Worm (Caenorhabditis elegans) whole organism, L4 larva: ENCODE results near the gene C50B8.6.
A peak's percentile ranks its signal among the peaks of the same experiment; 100 is the strongest.

Source experiments
- D1046.2 ChIP-seq: fragments of 200-800 bp; sonication (Bioruptor generic); IDR thresholded peaks from 2 replicates; pipeline ENCODE4 v1.3.6; 2022; ENCODE audit warnings: missing genetic modification characterization, missing compliant biosample characterization
- F10B5.3 ChIP-seq: sonication (generic microtip); optimal IDR thresholded peaks from 2 replicates; lab custom pipeline; 2016; ENCODE audit warnings: mild to moderate bottlenecking, missing genetic modification characterization, missing compliant biosample characterization
- F26F4.8 ChIP-seq: fragments of 200-800 bp; sonication (Bioruptor generic); conservative IDR thresholded peaks from 2 replicates; pipeline ENCODE4 v1.3.6; 2022; ENCODE audit warnings: missing genetic modification characterization, missing compliant biosample characterization
- F37D6.2 ChIP-seq: sonication (generic microtip); optimal IDR thresholded peaks from 2 replicates; lab custom pipeline; 2016; ENCODE audit warnings: mild to moderate bottlenecking, missing genetic modification characterization, missing compliant biosample characterization
- F44E2.7 ChIP-seq: fragments of 200-800 bp; sonication (Bioruptor generic); IDR thresholded peaks from 2 replicates; pipeline ENCODE4 v2.1.2; 2022; ENCODE audit warnings: missing genetic modification characterization, missing compliant biosample characterization
- F49E8.2 ChIP-seq: sonication (generic microtip); optimal IDR thresholded peaks from 2 replicates; lab custom pipeline; 2016; ENCODE audit warnings: missing compliant biosample characterization, mild to moderate bottlenecking, missing genetic modification characterization, borderline replicate concordance
- T20F7.1 ChIP-seq: fragments of 200-800 bp; sonication (Bioruptor generic); optimal IDR thresholded peaks from 2 replicates; lab custom pipeline; 2018; ENCODE audit warnings: mild to moderate bottlenecking, missing genetic modification characterization, missing compliant biosample characterization
- T26A8.4 ChIP-seq: fragments of 200-800 bp; sonication (Bioruptor generic); IDR thresholded peaks from 2 replicates; pipeline ENCODE4 v1.3.6; 2022; ENCODE audit warnings: missing genetic modification characterization, missing compliant biosample characterization
- Y48G9A.11 ChIP-seq: fragments of 200-800 bp; sonication (Bioruptor generic); IDR thresholded peaks from 2 replicates; pipeline ENCODE4 v1.3.6; 2022; ENCODE audit warnings: missing genetic modification reagents, missing genetic modification characterization, missing compliant biosample characterization
- ZK546.5 ChIP-seq, 2 experiments: sonication (generic microtip); optimal IDR thresholded peaks; 2 replicates each; lab custom pipeline; 2017; ENCODE audit warnings: missing biosample characterization in 2 of 2, missing genetic modification characterization in 2 of 2
- aha-1 ChIP-seq: fragments of 150-350 bp; peaks from one replicate; lab custom pipeline; 2014; ENCODE audit warnings: missing biosample characterization, missing genetic modification characterization
- arid-1 ChIP-seq: fragments of 200-800 bp; sonication (Bioruptor generic); conservative IDR thresholded peaks from 2 replicates; pipeline ENCODE4 v1.3.6; 2022; ENCODE audit warnings: missing genetic modification reagents, missing genetic modification characterization, missing compliant biosample characterization
- attf-4 ChIP-seq: sonication (generic microtip); optimal IDR thresholded peaks from 3 replicates; lab custom pipeline; 2017; ENCODE audit warnings: missing biosample characterization, missing genetic modification characterization
- ceh-28 ChIP-seq: fragments of 150-350 bp; optimal IDR thresholded peaks from 2 replicates; lab custom pipeline; 2014; ENCODE audit warnings: missing biosample characterization, missing genetic modification reagents, missing genetic modification characterization
- ceh-62 ChIP-seq: sonication (generic microtip); optimal IDR thresholded peaks from 2 replicates; lab custom pipeline; 2017; ENCODE audit warnings: missing biosample characterization, missing genetic modification characterization
- daf-12 ChIP-seq: fragments of 150-350 bp; optimal IDR thresholded peaks from 2 replicates; lab custom pipeline; 2014; ENCODE audit warnings: missing biosample characterization, missing genetic modification reagents, missing genetic modification characterization
- daf-16 ChIP-seq, 3 experiments: sonication (generic microtip); optimal IDR thresholded peaks; 2 replicates each; lab custom pipeline; 2016 to 2017; ENCODE audit warnings: missing genetic modification characterization in 3 of 3, missing genetic modification reagents in 3 of 3, mild to moderate bottlenecking in 2 of 3, missing compliant biosample characterization in 2 of 3, missing biosample characterization in 1 of 3, moderate library complexity in 1 of 3
- dmd-8 ChIP-seq: fragments of 200-800 bp; sonication (Bioruptor generic); IDR thresholded peaks from 2 replicates; pipeline ENCODE4 v1.3.6; 2022; ENCODE audit warnings: missing genetic modification characterization, missing compliant biosample characterization
- dpl-1 ChIP-seq: fragments of 150-350 bp; optimal IDR thresholded peaks from 2 replicates; lab custom pipeline; 2014; ENCODE audit warnings: missing biosample characterization, missing genetic modification reagents, missing genetic modification characterization
- hif-1 ChIP-seq, 2 experiments: sonication (generic microtip); optimal IDR thresholded peaks; 2 replicates each; lab custom pipeline; 2016 to 2017; ENCODE audit warnings: missing compliant biosample characterization in 2 of 2, missing genetic modification characterization in 2 of 2, missing genetic modification reagents in 2 of 2, missing genotype in 2 of 2, mild to moderate bottlenecking in 1 of 2
- hlh-30 ChIP-seq: sonication (generic microtip); optimal IDR thresholded peaks from 2 replicates; lab custom pipeline; 2017; ENCODE audit warnings: antibody characterized with exemption, mild to moderate bottlenecking, missing genetic modification characterization, missing compliant biosample characterization; ENCODE audit not compliant: insufficient read depth
- hmg-1.1 ChIP-seq: fragments of 200-800 bp; sonication (Bioruptor generic); IDR thresholded peaks from 2 replicates; pipeline ENCODE4 v1.3.6; 2022; ENCODE audit warnings: missing genetic modification reagents, missing genetic modification characterization, missing compliant biosample characterization
- lin-13 ChIP-seq: fragments of 150-350 bp; optimal IDR thresholded peaks from 2 replicates; lab custom pipeline; 2014; ENCODE audit warnings: missing biosample characterization, missing genetic modification reagents, missing genetic modification characterization
- lin-38 ChIP-seq: fragments of 200-800 bp; sonication (Bioruptor generic); IDR thresholded peaks from 2 replicates; pipeline ENCODE4 v1.3.6; 2022; ENCODE audit warnings: missing genetic modification reagents, missing genetic modification characterization, missing compliant biosample characterization
- lin-39 ChIP-seq: fragments of 150-350 bp; optimal IDR thresholded peaks from 2 replicates; lab custom pipeline; 2014; ENCODE audit warnings: missing biosample characterization, missing genetic modification reagents, missing genetic modification characterization
- lsy-2 ChIP-seq, 2 experiments: fragments of 150-350 bp in 1 of 2; sonication (generic microtip) in 1 of 2; optimal IDR thresholded peaks; 2 replicates each; lab custom pipeline; 2014 to 2017; ENCODE audit warnings: missing biosample characterization in 2 of 2, missing genetic modification characterization in 2 of 2
- madf-9 ChIP-seq: fragments of 200-800 bp; sonication (Bioruptor generic); conservative IDR thresholded peaks from 2 replicates; pipeline ENCODE4 v1.3.6; 2022; ENCODE audit warnings: missing genetic modification reagents, missing genetic modification characterization, missing compliant biosample characterization
- mdt-29 ChIP-seq: fragments of 200-800 bp; sonication (Bioruptor generic); IDR thresholded peaks from 2 replicates; pipeline ENCODE4 v1.3.6; 2022; ENCODE audit warnings: missing genetic modification reagents, missing genetic modification characterization, missing compliant biosample characterization
- mep-1 ChIP-seq: fragments of 150-350 bp; sonication (generic microtip); optimal IDR thresholded peaks from 3 replicates; lab custom pipeline; 2014; ENCODE audit warnings: missing biosample characterization, missing genetic modification characterization
- mes-2 ChIP-seq: sonication (generic microtip); optimal IDR thresholded peaks from 2 replicates; lab custom pipeline; 2016; ENCODE audit warnings: missing genotype, mild to moderate bottlenecking, missing genetic modification characterization, missing compliant biosample characterization; ENCODE audit not compliant: poor library complexity, severe bottlenecking
- mxl-3 ChIP-seq: fragments of 200-800 bp; sonication (Bioruptor generic); optimal IDR thresholded peaks from 2 replicates; lab custom pipeline; 2018; ENCODE audit warnings: mild to moderate bottlenecking, missing genetic modification characterization, missing compliant biosample characterization
- nhr-102 ChIP-seq: sonication (generic microtip); optimal IDR thresholded peaks from 2 replicates; lab custom pipeline; 2016; ENCODE audit warnings: mild to moderate bottlenecking, missing genetic modification characterization, moderate library complexity, missing compliant biosample characterization
- nhr-11 ChIP-seq: fragments of 150-350 bp; optimal IDR thresholded peaks from 2 replicates; lab custom pipeline; 2014; ENCODE audit warnings: missing biosample characterization, missing genetic modification characterization
- nhr-237 ChIP-seq: sonication (generic microtip); optimal IDR thresholded peaks from 2 replicates; lab custom pipeline; 2017; ENCODE audit warnings: missing biosample characterization, missing genetic modification characterization
- nhr-25 ChIP-seq: sonication (generic microtip); optimal IDR thresholded peaks from 2 replicates; lab custom pipeline; 2017; ENCODE audit warnings: missing genetic modification characterization, mild to moderate bottlenecking, missing compliant biosample characterization, antibody characterized with exemption, moderate library complexity, borderline replicate concordance; ENCODE audit not compliant: insufficient read depth
- nhr-28 ChIP-seq: fragments of 150-350 bp; optimal IDR thresholded peaks from 2 replicates; lab custom pipeline; 2014; ENCODE audit warnings: missing biosample characterization, missing genetic modification characterization
- nhr-41 ChIP-seq: fragments of 200-800 bp; sonication (Bioruptor generic); IDR thresholded peaks from 2 replicates; pipeline ENCODE4 v1.3.6; 2022; ENCODE audit warnings: missing genetic modification reagents, missing genetic modification characterization, missing compliant biosample characterization
- nhr-6 ChIP-seq: fragments of 150-350 bp; optimal IDR thresholded peaks from 2 replicates; lab custom pipeline; 2014; ENCODE audit warnings: missing biosample characterization, missing genetic modification characterization
- nhr-77 ChIP-seq: fragments of 150-350 bp; optimal IDR thresholded peaks from 2 replicates; lab custom pipeline; 2014; ENCODE audit warnings: missing biosample characterization, missing genetic modification characterization
- pqm-1 ChIP-seq: sonication (generic microtip); optimal IDR thresholded peaks from 2 replicates; lab custom pipeline; 2017; ENCODE audit warnings: missing biosample characterization, missing genetic modification characterization
- rbr-2 ChIP-seq: sonication (generic microtip); optimal IDR thresholded peaks from 2 replicates; lab custom pipeline; 2016; ENCODE audit warnings: missing genotype, missing genetic modification characterization, missing compliant biosample characterization
- saeg-2 ChIP-seq: fragments of 200-800 bp; sonication (Bioruptor generic); IDR thresholded peaks from 2 replicates; pipeline ENCODE4 v1.3.6; 2022; ENCODE audit warnings: missing genetic modification reagents, missing genetic modification characterization, missing compliant biosample characterization
- sdz-12 ChIP-seq: fragments of 200-800 bp; sonication (Bioruptor generic); optimal IDR thresholded peaks from 2 replicates; lab custom pipeline; 2018; ENCODE audit warnings: mild to moderate bottlenecking, missing genetic modification characterization, missing compliant biosample characterization
- skn-1 ChIP-seq: fragments of 150-350 bp; optimal IDR thresholded peaks from 2 replicates; lab custom pipeline; 2014; ENCODE audit warnings: missing biosample characterization, missing genetic modification characterization
- snpc-1.2 ChIP-seq: fragments of 200-800 bp; sonication (Bioruptor generic); IDR thresholded peaks from 2 replicates; pipeline ENCODE4 v1.3.6; 2022; ENCODE audit warnings: missing genetic modification reagents, missing genetic modification characterization, missing compliant biosample characterization
- unc-130 ChIP-seq: sonication (generic microtip); optimal IDR thresholded peaks from 2 replicates; lab custom pipeline; 2016; ENCODE audit warnings: missing genetic modification reagents, missing genetic modification characterization, missing compliant biosample characterization
- zfp-2 ChIP-seq: sonication (generic microtip); optimal IDR thresholded peaks from 2 replicates; lab custom pipeline; 2016; ENCODE audit warnings: mild to moderate bottlenecking, missing genetic modification characterization, missing compliant biosample characterization
- ztf-11 ChIP-seq: fragments of 150-350 bp; optimal IDR thresholded peaks from 2 replicates; lab custom pipeline; 2014; ENCODE audit warnings: missing biosample characterization, missing genetic modification characterization

C50B8.6 gene

DNA sequence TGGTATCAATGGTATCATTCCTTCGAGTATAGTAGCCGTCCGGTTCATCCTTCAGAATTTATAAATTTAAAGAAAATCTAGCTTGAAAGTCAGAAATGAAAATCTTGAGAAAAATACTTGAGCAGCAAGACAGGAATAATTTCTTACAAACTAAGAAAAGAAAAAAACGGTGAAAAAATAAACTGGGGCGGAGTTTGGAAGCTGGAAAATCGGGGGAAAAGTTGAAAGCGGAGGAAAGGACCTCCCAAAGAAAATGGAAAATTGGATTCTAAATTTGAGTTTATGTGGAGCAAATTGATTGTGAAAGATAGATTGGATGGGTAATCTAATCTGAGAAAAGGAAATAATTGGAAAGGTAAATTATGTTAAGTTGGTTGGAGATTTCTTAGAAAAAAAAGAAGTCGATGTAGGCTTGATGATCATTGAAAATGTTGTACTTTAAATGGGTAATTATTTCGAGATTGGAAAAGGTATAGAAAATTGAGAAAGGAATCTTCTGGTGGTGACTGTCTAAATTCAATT, 42.7 kb upstream of the C50B8.6 start, which contains the start of gene frpr-5:
TSS of gene frpr-5 (minus strand) at position 51 of the 522 bp plus-strand sequence.
- TF ChIP-seq lin-39 (tag; lab: Kevin White, UChicago), result no peak
- no peak for TF ChIP-seq nhr-237 (tag; lab: Kevin White, UChicago)
- no peak for TF ChIP-seq daf-16 (GFP tag; optimal IDR thresholded peaks at IDR 0.05; lab: Kevin White, UChicago)
- no peak for TF ChIP-seq daf-16 (tag; optimal IDR thresholded peaks at IDR 0.05; lab: Kevin White, UChicago)
- no peak for TF ChIP-seq nhr-11 (tag; lab: Kevin White, UChicago)
- no peak for TF ChIP-seq snpc-1.2
- no peak for TF ChIP-seq lin-13
- no peak for TF ChIP-seq nhr-25 (tag; lab: Kevin White, UChicago)
- no peak for TF ChIP-seq hif-1 (tag; optimal IDR thresholded peaks at IDR 0.05; lab: Kevin White, UChicago)
- TF ChIP-seq ZK546.5 (tag; optimal IDR thresholded peaks at IDR 0.05; lab: Kevin White, UChicago), result no peak
- no peak for TF ChIP-seq madf-9 (GFP tag; lab: Robert Waterston, UW)
- TF ChIP-seq lin-38 (GFP tag; lab: Robert Waterston, UW), result no peak
- TF ChIP-seq unc-130, result no peak
- no peak for TF ChIP-seq sdz-12 (GFP tag; lab: Kevin White, UChicago)
- no peak for TF ChIP-seq ztf-11
- no peak for TF ChIP-seq ceh-28 (tag; lab: Kevin White, UChicago)
- TF ChIP-seq dmd-8 (GFP tag; lab: Robert Waterston, UW), result no peak

DNA sequence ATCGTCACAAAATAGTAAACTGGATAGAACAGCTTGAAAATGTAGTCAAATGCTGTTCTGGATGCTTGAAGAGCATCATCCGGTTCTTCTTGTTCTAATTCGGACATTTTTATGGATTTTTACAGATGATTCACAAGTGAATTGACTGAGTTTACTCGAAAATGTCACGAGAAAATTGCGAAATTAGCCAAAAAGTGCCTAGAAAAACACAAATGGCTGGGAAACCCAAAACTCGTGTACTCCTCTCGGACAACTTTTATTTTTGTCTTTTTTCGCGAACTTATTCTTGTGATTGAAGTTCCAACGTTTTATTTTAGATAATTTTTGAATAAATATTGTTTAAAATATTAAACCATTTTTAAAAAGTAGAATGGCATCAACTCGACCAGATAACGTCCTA, 27.2 kb upstream of the C50B8.6 start, which contains the start of the genes C56A3.4 and C56A3.5:
TSS of gene C56A3.4 (minus strand) at position 154 of the 400 bp plus-strand sequence.
TSS of gene C56A3.5 (plus strand) at position 367 of the 400 bp plus-strand sequence.
- TF ChIP-seq dpl-1 (peak; percentile 61), mes-2 (peak; percentile 94), nhr-28 (no peak), zfp-2 (tag; lab: Kevin White, UChicago) (no peak), hlh-30 (peak; percentile 88), T20F7.1 (peak; percentile 68), unc-130 (peak; percentile 25), nhr-41 (GFP tag; lab: Robert Waterston, UW) (no peak), daf-12 (no peak), lsy-2 (tag; optimal IDR thresholded peaks at IDR 0.05; lab: Kevin White, UChicago) (peak in 1 of 2 experiments; percentile 78), pqm-1 (no peak), aha-1 (tag; lab: Kevin White, UChicago) (peak; percentile 74), F37D6.2 (tag; lab: Kevin White, UChicago) (no peak), nhr-6 (tag; lab: Kevin White, UChicago) (peak; percentile 78), mxl-3 (no peak), F44E2.7 (GFP tag; lab: Robert Waterston, UW) (no peak), Y48G9A.11 (GFP tag; lab: Robert Waterston, UW) (no peak), lin-39 (tag; lab: Kevin White, UChicago) (no peak), ceh-28 (tag; lab: Kevin White, UChicago) (no peak), F49E8.2 (tag; lab: Kevin White, UChicago) (no peak), F10B5.3 (tag; lab: Kevin White, UChicago) (no peak), D1046.2 (GFP tag; lab: Robert Waterston, UW) (no peak), ceh-62 (tag; lab: Kevin White, UChicago) (no peak), lin-13 (no peak), hmg-1.1 (GFP tag; lab: Robert Waterston, UW) (no peak), nhr-102 (tag; lab: Kevin White, UChicago) (no peak), snpc-1.2 (no peak), T26A8.4 (no peak), arid-1 (no peak), skn-1 (no peak), nhr-11 (tag; lab: Kevin White, UChicago) (no peak), nhr-77 (no peak), mep-1 (tag; lab: Kevin White, UChicago) (peak; percentile 49), attf-4 (tag; lab: Kevin White, UChicago) (no peak), lin-38 (GFP tag; lab: Robert Waterston, UW) (peak; percentile 57), mdt-29 (GFP tag; lab: Robert Waterston, UW) (no peak), F26F4.8 (GFP tag; lab: Robert Waterston, UW) (no peak), rbr-2 (peak; percentile 14), ZK546.5 (tag; optimal IDR thresholded peaks at IDR 0.05; lab: Kevin White, UChicago) (no peak), saeg-2 (no peak)
